Worm (Caenorhabditis elegans) whole organism, late embryonic: ENCODE data around the gene C25F6.6.

Experiments used
- C08G9.2 ChIP-seq: sonication (generic microtip); optimal IDR thresholded peaks from 2 replicates; lab custom pipeline; 2016; ENCODE audit warnings: mild to moderate bottlenecking, missing genetic modification characterization, moderate library complexity, missing compliant biosample characterization
- C38D4.7 ChIP-seq: fragments of 200-800 bp; sonication (Bioruptor generic); optimal IDR thresholded peaks from 2 replicates; lab custom pipeline; 2018; ENCODE audit warnings: mild to moderate bottlenecking, missing genetic modification characterization, moderate library complexity, missing compliant biosample characterization
- K09A11.1 ChIP-seq: sonication (generic microtip); optimal IDR thresholded peaks from 2 replicates; lab custom pipeline; 2017; ENCODE audit warnings: antibody characterized with exemption, mild to moderate bottlenecking, missing genetic modification characterization, missing compliant biosample characterization; ENCODE audit not compliant: insufficient read depth
- Y22D7AL.16 ChIP-seq: sonication (generic microtip); optimal IDR thresholded peaks from 2 replicates; lab custom pipeline; 2016; ENCODE audit warnings: missing genetic modification characterization, missing compliant biosample characterization
- ahr-1 ChIP-seq: sonication (generic microtip); optimal IDR thresholded peaks from 2 replicates; lab custom pipeline; 2016; ENCODE audit warnings: missing genetic modification characterization, missing compliant biosample characterization
- ama-1 ChIP-seq: fragments of 150-350 bp; optimal IDR thresholded peaks from 2 replicates; lab custom pipeline; 2014
- ceh-14 ChIP-seq: sonication (generic microtip); optimal IDR thresholded peaks from 2 replicates; lab custom pipeline; 2016; ENCODE audit warnings: missing genotype, missing genetic modification characterization, missing compliant biosample characterization
- ceh-18 ChIP-seq: sonication (generic microtip); optimal IDR thresholded peaks from 2 replicates; lab custom pipeline; 2016; ENCODE audit warnings: missing genetic modification characterization, missing compliant biosample characterization
- ceh-2 ChIP-seq: sonication (generic microtip); optimal IDR thresholded peaks from 2 replicates; lab custom pipeline; 2016; ENCODE audit warnings: missing genotype, missing genetic modification characterization, missing compliant biosample characterization
- ceh-22 ChIP-seq: sonication (generic microtip); optimal IDR thresholded peaks from 2 replicates; lab custom pipeline; 2017; ENCODE audit warnings: missing biosample characterization, missing genetic modification characterization
- ceh-30 ChIP-seq: fragments of 150-350 bp; optimal IDR thresholded peaks from 2 replicates; lab custom pipeline; 2014; ENCODE audit warnings: missing biosample characterization, missing genetic modification characterization
- ceh-34 ChIP-seq: sonication (generic microtip); optimal IDR thresholded peaks from 2 replicates; lab custom pipeline; 2016; ENCODE audit warnings: mild to moderate bottlenecking, missing genetic modification characterization, missing compliant biosample characterization
- ceh-45 ChIP-seq: fragments of 200-800 bp; sonication (Bioruptor generic); IDR thresholded peaks from 2 replicates; pipeline ENCODE4 v1.3.6; 2022; ENCODE audit warnings: missing genetic modification reagents, missing genetic modification characterization, missing compliant biosample characterization
- ceh-48 ChIP-seq: sonication (generic microtip); optimal IDR thresholded peaks from 2 replicates; lab custom pipeline; 2016; ENCODE audit warnings: missing genetic modification characterization, inconsistent platforms, missing compliant biosample characterization
- ceh-6 ChIP-seq: fragments of 200-800 bp; sonication (Bioruptor generic); optimal IDR thresholded peaks from 2 replicates; lab custom pipeline; 2018; ENCODE audit warnings: mild to moderate bottlenecking, missing genetic modification characterization, missing compliant biosample characterization
- che-1 ChIP-seq: sonication (generic microtip); optimal IDR thresholded peaks from 2 replicates; lab custom pipeline; 2016; ENCODE audit warnings: mild to moderate bottlenecking, missing genetic modification characterization, missing compliant biosample characterization
- elt-2 ChIP-seq: sonication (generic microtip); optimal IDR thresholded peaks from 2 replicates; lab custom pipeline; 2016; ENCODE audit warnings: missing genetic modification reagents, missing genetic modification characterization, missing compliant biosample characterization
- elt-4 ChIP-seq: sonication (generic microtip); optimal IDR thresholded peaks from 2 replicates; lab custom pipeline; 2016; ENCODE audit warnings: missing genetic modification characterization, missing compliant biosample characterization
- ets-4 ChIP-seq: sonication (generic microtip); optimal IDR thresholded peaks from 2 replicates; lab custom pipeline; 2016; ENCODE audit warnings: missing genetic modification characterization, missing compliant biosample characterization
- fkh-6 ChIP-seq: sonication (generic microtip); optimal IDR thresholded peaks from 2 replicates; lab custom pipeline; 2016; ENCODE audit warnings: missing genetic modification characterization, missing compliant biosample characterization
- hlh-13 ChIP-seq: fragments of 200-800 bp; sonication (Bioruptor generic); optimal IDR thresholded peaks from 2 replicates; lab custom pipeline; 2018; ENCODE audit warnings: mild to moderate bottlenecking, missing genetic modification characterization, missing compliant biosample characterization
- hlh-6 ChIP-seq: sonication (generic microtip); optimal IDR thresholded peaks from 2 replicates; lab custom pipeline; 2016; ENCODE audit warnings: missing genotype, missing genetic modification characterization, missing compliant biosample characterization
- hlh-8 ChIP-seq: sonication (generic microtip); optimal IDR thresholded peaks from 2 replicates; lab custom pipeline; 2016; ENCODE audit warnings: missing genotype, missing genetic modification characterization, missing compliant biosample characterization
- lim-6 ChIP-seq: sonication (generic microtip); optimal IDR thresholded peaks from 2 replicates; lab custom pipeline; 2016; ENCODE audit warnings: missing genetic modification characterization, missing compliant biosample characterization
- nfya-1 ChIP-seq: sonication (generic microtip); optimal IDR thresholded peaks from 2 replicates; lab custom pipeline; 2017; ENCODE audit warnings: missing genetic modification characterization, mild to moderate bottlenecking, missing compliant biosample characterization, antibody characterized with exemption, moderate library complexity
- nhr-11 ChIP-seq: fragments of 150-350 bp; optimal IDR thresholded peaks from 2 replicates; lab custom pipeline; 2014; ENCODE audit warnings: missing biosample characterization, missing genetic modification characterization
- nhr-232 ChIP-seq: sonication (generic microtip); optimal IDR thresholded peaks from 2 replicates; lab custom pipeline; 2016; ENCODE audit warnings: missing genetic modification characterization, missing compliant biosample characterization
- npax-4 ChIP-seq: sonication (generic microtip); optimal IDR thresholded peaks from 2 replicates; lab custom pipeline; 2016; ENCODE audit warnings: missing genetic modification characterization, missing compliant biosample characterization
- pag-3 ChIP-seq: sonication (generic microtip); optimal IDR thresholded peaks from 2 replicates; lab custom pipeline; 2016; ENCODE audit warnings: missing compliant biosample characterization, missing genetic modification characterization, borderline replicate concordance
- pat-9 ChIP-seq: fragments of 200-800 bp; sonication (Bioruptor generic); optimal IDR thresholded peaks from 2 replicates; lab custom pipeline; 2018; ENCODE audit warnings: mild to moderate bottlenecking, missing genetic modification characterization, moderate library complexity, missing compliant biosample characterization
- pax-1 ChIP-seq: fragments of 150-350 bp; optimal IDR thresholded peaks from 2 replicates; lab custom pipeline; 2014; ENCODE audit warnings: missing biosample characterization, missing genetic modification characterization
- pha-2 ChIP-seq: sonication (generic microtip); optimal IDR thresholded peaks from 2 replicates; lab custom pipeline; 2017; ENCODE audit warnings: mild to moderate bottlenecking, missing genetic modification characterization, missing compliant biosample characterization
- pqm-1 ChIP-seq: sonication (generic microtip); optimal IDR thresholded peaks from 2 replicates; lab custom pipeline; 2016; ENCODE audit warnings: missing genetic modification characterization, missing compliant biosample characterization
- pros-1 ChIP-seq: fragments of 150-350 bp; optimal IDR thresholded peaks from 2 replicates; lab custom pipeline; 2014; ENCODE audit warnings: missing biosample characterization, missing genetic modification reagents, missing genetic modification characterization
- sox-2 ChIP-seq: fragments of 200-800 bp; sonication (Bioruptor generic); IDR thresholded peaks from 2 replicates; pipeline ENCODE4 v1.3.6; 2022; ENCODE audit warnings: missing genetic modification reagents, missing genetic modification characterization, missing compliant biosample characterization
- tbx-2 ChIP-seq: sonication (generic microtip); optimal IDR thresholded peaks from 2 replicates; lab custom pipeline; 2016; ENCODE audit warnings: missing genetic modification characterization, missing compliant biosample characterization
- tbx-7 ChIP-seq: sonication (generic microtip); optimal IDR thresholded peaks from 2 replicates; lab custom pipeline; 2016; ENCODE audit warnings: missing genotype, missing genetic modification characterization, missing compliant biosample characterization
- unc-55 ChIP-seq: sonication (generic microtip); optimal IDR thresholded peaks from 2 replicates; lab custom pipeline; 2017; ENCODE audit warnings: missing biosample characterization, missing genetic modification reagents, missing genetic modification characterization
- zip-5 ChIP-seq: sonication (generic microtip); optimal IDR thresholded peaks from 2 replicates; lab custom pipeline; 2016; ENCODE audit warnings: missing genetic modification characterization, missing compliant biosample characterization

Gene C25F6.6

ce11 chrX:5458750-5459149, 8.1 kb upstream of the C25F6.6 start:
- TF ChIP-seq pax-1 (tag; lab: Kevin White, UChicago) (no peak), ceh-34 (tag; lab: Kevin White, UChicago) (no peak)

ce11 chrX:5458043-5458442, 7.4 kb upstream of the C25F6.6 start:
- TF ChIP-seq ceh-45 (no peak), hlh-8 (no peak), pag-3 (tag; lab: Kevin White, UChicago) (no peak), ceh-6 (GFP tag; lab: Kevin White, UChicago) (no peak), pros-1 (tag; lab: Kevin White, UChicago) (no peak), unc-55 (GFP tag; lab: Kevin White, UChicago) (no peak), hlh-6 (no peak), hlh-13 (GFP tag; lab: Kevin White, UChicago) (no peak), pat-9 (tag; lab: Kevin White, UChicago) (no peak), elt-4 (tag; lab: Kevin White, UChicago) (no peak), lim-6 (tag; lab: Kevin White, UChicago) (no peak), fkh-6 (tag; lab: Kevin White, UChicago) (no peak), ceh-22 (tag; lab: Kevin White, UChicago) (no peak), che-1 (tag; lab: Kevin White, UChicago) (no peak)
- TF ChIP-seq, all 69 proteins: peak for 0

- TF ChIP-seq ceh-48 (tag; lab: Kevin White, UChicago) (no peak), pqm-1 (no peak), pag-3 (tag; lab: Kevin White, UChicago) (no peak), pat-9 (tag; lab: Kevin White, UChicago) (no peak), pros-1 (tag; lab: Kevin White, UChicago) (no peak)
Observed at ce11 chrX:5457184-5457583, 6.6 kb upstream of the C25F6.6 start.

- no peak for TF ChIP-seq lim-6 (tag; lab: Kevin White, UChicago)
- TF ChIP-seq elt-2 (tag; lab: Kevin White, UChicago), result peak; percentile 61
- TF ChIP-seq, all 69 proteins: peak for 1
Observed at ce11 chrX:5455107-5455506, 4.5 kb upstream of the C25F6.6 start.

ce11 chrX:5451706-5452105, 1.1 kb upstream of the C25F6.6 start:
- TF ChIP-seq zip-5 (no peak), pha-2 (tag; lab: Kevin White, UChicago) (no peak), Y22D7AL.16 (tag; lab: Kevin White, UChicago) (no peak), unc-55 (GFP tag; lab: Kevin White, UChicago) (no peak), hlh-13 (GFP tag; lab: Kevin White, UChicago) (no peak), nhr-11 (no peak), tbx-2 (tag; lab: Kevin White, UChicago) (no peak), nhr-232 (tag; lab: Kevin White, UChicago) (no peak), nfya-1 (tag; lab: Kevin White, UChicago) (no peak), C08G9.2 (tag; lab: Kevin White, UChicago) (no peak), tbx-7 (no peak), hlh-6 (no peak), ceh-2 (tag; lab: Kevin White, UChicago) (no peak), ets-4 (tag; lab: Kevin White, UChicago) (no peak), ceh-30 (tag; lab: Kevin White, UChicago) (no peak), ahr-1 (no peak), sox-2 (GFP tag; lab: Robert Waterston, UW) (no peak), ama-1 (no peak)

- TF ChIP-seq ceh-18 (tag; lab: Kevin White, UChicago) (no peak), ahr-1 (no peak), ceh-14 (no peak), K09A11.1 (tag; lab: Kevin White, UChicago) (no peak), npax-4 (tag; lab: Kevin White, UChicago) (no peak), C38D4.7 (GFP tag; lab: Kevin White, UChicago) (no peak)
- TF ChIP-seq, all 69 proteins: peak for 0
Observed at ce11 chrX:5447941-5448340, 2.7 kb downstream of the C25F6.6 start, which contains the start of gene C25F6.8. TSS of gene C25F6.8 (plus strand) at chrX:5448241.
